Fruit fly (Drosophila melanogaster) whole organism, wandering third instar larva: ENCODE data around the gene Mco1.

Source experiments
- Abd-B ChIP-seq: fragments of >200 bp; optimal IDR thresholded peaks from 2 replicates; lab custom pipeline; 2017; ENCODE audit warnings: missing biosample characterization, missing genetic modification characterization
- CG32264 ChIP-seq: fragments of 200-800 bp; sonication (Bioruptor generic); optimal IDR thresholded peaks from 2 replicates; lab custom pipeline; 2016; ENCODE audit warnings: missing biosample characterization, missing genetic modification characterization
- Dif ChIP-seq: fragments of 200-275, 200-300 bp; sonication (Bioruptor generic); optimal IDR thresholded peaks from 2 replicates; lab custom pipeline; 2018; ENCODE audit warnings: missing biosample characterization, missing genetic modification characterization; ENCODE audit not compliant: partially characterized antibody
- Hr78 ChIP-seq: fragments of >200 bp; optimal IDR thresholded peaks from 2 replicates; lab custom pipeline; 2017; ENCODE audit warnings: missing biosample characterization, missing genetic modification characterization
- Rel ChIP-seq, 2 experiments: fragments of 200-800 bp; sonication (Bioruptor generic) in 1 of 2; optimal IDR thresholded peaks; 2 replicates in 1 of 2; 3 replicates in 1 of 2; lab custom pipeline; 2016 to 2019; ENCODE audit warnings: mild to moderate bottlenecking in 2 of 2, missing biosample characterization in 2 of 2, missing genetic modification characterization in 2 of 2, moderate library complexity in 1 of 2
- dl ChIP-seq, 2 experiments: fragments of 175-275, 200-275 bp in 1 of 2; fragments of 200-275 bp in 1 of 2; sonication (Bioruptor generic); optimal IDR thresholded peaks; lab custom pipeline; 2018; ENCODE audit warnings: mild to moderate bottlenecking in 2 of 2, missing biosample characterization in 2 of 2, missing genetic modification characterization in 2 of 2, moderate library complexity in 2 of 2; ENCODE audit not compliant: partially characterized antibody in 2 of 2, insufficient read depth in 1 of 2
- dmrt93B ChIP-seq: fragments of 200-800 bp; sonication (Bioruptor generic); optimal IDR thresholded peaks from 2 replicates; lab custom pipeline; 2018; ENCODE audit warnings: missing biosample characterization, mild to moderate bottlenecking, missing genetic modification characterization
- h ChIP-seq: fragments of 200-800 bp; sonication (Bioruptor generic); optimal IDR thresholded peaks from 3 replicates; lab custom pipeline; 2016; ENCODE audit warnings: missing biosample characterization, mild to moderate bottlenecking, missing genetic modification characterization
- jim ChIP-seq: fragments of 175-275, 200-325 bp; sonication (Bioruptor generic); optimal IDR thresholded peaks from 2 replicates; lab custom pipeline; 2016; ENCODE audit warnings: missing biosample characterization, mild to moderate bottlenecking, missing genetic modification characterization
- pan ChIP-seq: fragments of >200 bp; optimal IDR thresholded peaks from 2 replicates; lab custom pipeline; 2017
- psq ChIP-seq: fragments of 200-800 bp; sonication (Bioruptor generic); optimal IDR thresholded peaks from 3 replicates; lab custom pipeline; 2017; ENCODE audit warnings: missing biosample characterization, mild to moderate bottlenecking, missing genetic modification characterization, moderate library complexity
- sage ChIP-seq: fragments of 200-800 bp; sonication (Bioruptor generic); optimal IDR thresholded peaks from 2 replicates; lab custom pipeline; 2016; ENCODE audit warnings: missing biosample characterization, mild to moderate bottlenecking, missing genetic modification characterization
- usp ChIP-seq: fragments of >200 bp; optimal IDR thresholded peaks from 2 replicates; lab custom pipeline; 2017; ENCODE audit warnings: missing biosample characterization, missing genetic modification characterization

DNA sequence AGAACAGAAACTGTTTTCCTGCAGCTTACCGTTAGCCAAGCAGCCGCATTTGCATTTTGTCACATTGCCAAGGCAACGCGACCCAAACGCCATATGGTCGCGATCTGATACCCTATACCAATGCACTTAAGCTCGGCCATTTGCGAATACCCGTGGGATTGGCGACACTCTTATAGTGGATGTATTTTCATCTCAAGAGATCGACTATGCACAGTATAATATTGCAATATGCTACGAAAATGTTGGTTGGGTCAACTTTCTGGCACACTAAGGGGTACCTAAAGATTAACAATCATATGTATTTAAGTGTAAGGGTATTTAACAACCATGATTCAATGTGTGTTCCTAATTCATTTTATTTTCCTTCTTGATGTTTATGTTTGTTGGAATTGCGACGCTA is 21.8 kb downstream of the Mco1 start:
- no peak for TF ChIP-seq sage (GFP tag; lab: Kevin White, UChicago)
- no peak for TF ChIP-seq Dif (GFP tag; lab: Kevin White, UChicago)
- peak; percentile 39 for TF ChIP-seq dmrt93B
- TF ChIP-seq usp = no peak
- TF ChIP-seq CG32264 (GFP tag; lab: Kevin White, UChicago) = peak; percentile 16
- no peak for TF ChIP-seq Hr78 (GFP tag; lab: Kevin White, UChicago)
- TF ChIP-seq pan (lab: Kevin White, UChicago) = no peak
- TF ChIP-seq Rel (GFP tag; optimal IDR thresholded peaks at IDR 0.05; lab: Kevin White, UChicago) = no peak
- TF ChIP-seq Rel (tag; optimal IDR thresholded peaks at IDR 0.05; lab: Kevin White, UChicago) = no peak
- TF ChIP-seq jim = no peak
- TF ChIP-seq h (GFP tag; lab: Kevin White, UChicago) = peak; percentile 81
- no peak for TF ChIP-seq Abd-B
- peak; percentile 37 for TF ChIP-seq psq (GFP tag; lab: Kevin White, UChicago)
- TF ChIP-seq dl (GFP tag; optimal IDR thresholded peaks at IDR 0.05; lab: Kevin White, UChicago; ENCODE audit: insufficient read depth in 1 of 2, partially characterized antibody in 2 of 2) = no peak
